Fruit fly (Drosophila melanogaster) whole organism, prepupa: ENCODE results near the gene CG7943.

Source experiments
- CG3032 ChIP-seq: fragments of 200-800 bp; optimal IDR thresholded peaks from 2 replicates; lab custom pipeline; 2019; ENCODE audit warnings: missing biosample characterization, mild to moderate bottlenecking, missing genetic modification characterization, moderate library complexity
- CG7368 ChIP-seq: fragments of 200-800 bp; sonication (Bioruptor generic); optimal IDR thresholded peaks from 3 replicates; lab custom pipeline; 2016; ENCODE audit warnings: missing biosample characterization, missing genetic modification characterization
- Eip75B ChIP-seq: fragments of 200-800 bp; sonication (Bioruptor generic); optimal IDR thresholded peaks from 3 replicates; lab custom pipeline; 2016; ENCODE audit warnings: missing biosample characterization, missing genetic modification characterization
- Hr4 ChIP-seq: fragments of 200-800 bp; sonication (Bioruptor generic); optimal IDR thresholded peaks from 3 replicates; lab custom pipeline; 2016; ENCODE audit warnings: missing biosample characterization, missing genetic modification characterization
- Smox ChIP-seq: fragments of 200-800 bp; sonication (Bioruptor generic); optimal IDR thresholded peaks from 3 replicates; lab custom pipeline; 2016; ENCODE audit warnings: missing biosample characterization, missing genetic modification characterization
- Sox102F ChIP-seq: fragments of 200-800 bp; sonication (Bioruptor generic); optimal IDR thresholded peaks from 2 replicates; lab custom pipeline; 2016; ENCODE audit warnings: missing biosample characterization, mild to moderate bottlenecking, missing genetic modification characterization
- Sox14 ChIP-seq: fragments of 200-800 bp; sonication (Bioruptor generic); optimal IDR thresholded peaks from 3 replicates; lab custom pipeline; 2016; ENCODE audit warnings: missing biosample characterization, missing genetic modification characterization
- cyc ChIP-seq: fragments of 200-800 bp; sonication (Bioruptor generic); optimal IDR thresholded peaks from 3 replicates; lab custom pipeline; 2016; ENCODE audit warnings: missing biosample characterization, missing genetic modification characterization
- fd85E ChIP-seq: fragments of 200-800 bp; sonication (Bioruptor generic); optimal IDR thresholded peaks from 3 replicates; lab custom pipeline; 2016; ENCODE audit warnings: missing biosample characterization, missing genetic modification characterization
- fkh ChIP-seq: fragments of 200-800 bp; sonication (Bioruptor generic); optimal IDR thresholded peaks from 3 replicates; lab custom pipeline; 2017; ENCODE audit warnings: missing biosample characterization, mild to moderate bottlenecking, missing genetic modification characterization, moderate library complexity
- salr ChIP-seq, 2 experiments: fragments of 200-800 bp; sonication (Bioruptor generic); optimal IDR thresholded peaks; 3 replicates each; lab custom pipeline; 2016 to 2018; ENCODE audit warnings: missing biosample characterization in 2 of 2, missing genetic modification characterization in 2 of 2, mild to moderate bottlenecking in 1 of 2
- ss ChIP-seq, 2 experiments: fragments of 200-800 bp; sonication (Bioruptor generic); optimal IDR thresholded peaks; 2 replicates in 1 of 2; 3 replicates in 1 of 2; lab custom pipeline; 2017 to 2018; ENCODE audit warnings: mild to moderate bottlenecking in 2 of 2, missing biosample characterization in 2 of 2, missing genetic modification characterization in 2 of 2, moderate library complexity in 1 of 2

- TF ChIP-seq fkh (GFP tag; lab: Kevin White, UChicago) (no peak), Eip75B (GFP tag; lab: Kevin White, UChicago) (no peak), CG7368 (no peak), CG3032 (no peak), Hr4 (no peak), cyc (GFP tag; lab: Kevin White, UChicago) (no peak), salr (GFP tag; optimal IDR thresholded peaks at IDR 0.05; lab: Kevin White, UChicago) (no peak), fd85E (no peak), Sox14 (GFP tag; lab: Kevin White, UChicago) (no peak), ss (GFP tag; optimal IDR thresholded peaks at IDR 0.05; lab: Kevin White, UChicago) (no peak), Sox102F (GFP tag; lab: Kevin White, UChicago) (no peak), Smox (GFP tag; lab: Kevin White, UChicago) (no peak)
Observed at dm6 chr3R:29999495-29999894, 46.8 kb upstream of the CG7943 start, which contains the start of gene CG34298.
